Worm (Caenorhabditis elegans): ENCODE results near the gene sas-4.

The sas-4 gene

DNA sequence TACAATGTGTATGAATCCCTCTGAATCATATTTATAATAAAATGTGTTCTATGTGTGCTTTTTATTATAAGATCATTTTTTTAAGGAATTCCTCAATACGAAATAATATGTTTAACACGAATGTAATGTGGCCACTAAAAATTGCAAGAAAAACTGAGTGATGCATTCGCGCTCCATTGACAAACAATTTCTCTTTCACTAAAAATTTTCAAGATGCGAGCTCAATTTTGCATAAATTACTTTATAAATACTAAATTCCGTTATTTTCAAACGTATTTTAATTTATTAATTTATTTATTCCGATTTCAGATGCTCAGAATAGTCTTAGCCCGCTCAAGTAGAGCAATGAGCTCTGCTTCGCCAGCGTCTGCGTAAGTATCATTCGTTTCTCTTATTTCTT, 52.6 kb downstream of the sas-4 start, which contains the start of gene mrps-9:
TSS of gene mrps-9 (plus strand) at position 310 of the 400 bp plus-strand sequence.
- TF ChIP-seq scrt-1 (GFP tag; IDR thresholded peaks at IDR 0.05) (no peak), F13C5.2 (tag; optimal IDR thresholded peaks at IDR 0.05) (no peak)
